Worm (Caenorhabditis elegans) whole organism, midembryonic: ENCODE measurements around the gene ZC204.6.

Source experiments
- flt-1 ChIP-seq: fragments of 200-800 bp; sonication (Bioruptor generic); IDR thresholded peaks from 2 replicates; pipeline ENCODE4 v1.3.6; 2022; ENCODE audit warnings: missing genetic modification characterization, missing compliant biosample characterization
- ref-1 ChIP-seq: fragments of 200-800 bp; sonication (Bioruptor generic); conservative IDR thresholded peaks from 2 replicates; pipeline ENCODE4 v1.3.6; 2022; ENCODE audit warnings: missing genetic modification reagents, missing genetic modification characterization, missing compliant biosample characterization

DNA sequence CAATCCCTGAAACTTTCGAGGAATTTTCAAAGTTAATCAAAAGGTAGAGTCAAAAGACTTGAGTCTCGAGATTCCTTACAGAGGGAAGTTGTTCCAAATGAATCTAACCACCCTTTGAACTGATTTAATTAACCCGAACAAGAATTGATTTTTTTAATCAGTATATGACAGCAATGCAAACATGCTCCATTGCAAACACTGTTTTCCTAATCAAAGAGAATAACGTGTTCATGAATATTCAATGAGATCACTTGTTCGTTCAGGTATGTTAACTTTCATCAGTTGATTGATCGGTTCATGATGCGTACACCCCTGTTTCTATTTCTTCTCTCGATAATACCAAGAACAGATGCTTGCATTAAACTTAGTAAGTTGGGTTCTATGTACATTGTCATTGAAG lies 19.0 kb downstream of the ZC204.6 start, which contains the start of gene C08E3.14:
- TF ChIP-seq ref-1 (no peak), flt-1 (GFP tag; lab: Robert Waterston, UW) (no peak)
